Fruit fly (Drosophila melanogaster) whole organism, prepupa: Measurements from ENCODE around the gene Elo68alpha.

Source experiments
- CG10631 ChIP-seq: fragments of 200-800 bp; sonication (Bioruptor generic); optimal IDR thresholded peaks from 2 replicates; lab custom pipeline; 2016; ENCODE audit warnings: missing biosample characterization, missing genetic modification characterization
- CG11294 ChIP-seq: fragments of 200-800 bp; sonication (Bioruptor generic); IDR thresholded peaks from 2 replicates; pipeline ENCODE4 v1.3.6; 2022; ENCODE audit warnings: missing biosample characterization, missing genetic modification characterization
- CG11762 ChIP-seq: fragments of 200-800 bp; sonication (Bioruptor generic); optimal IDR thresholded peaks from 3 replicates; lab custom pipeline; 2016; ENCODE audit warnings: missing biosample characterization, missing genetic modification characterization; ENCODE audit not compliant: insufficient read depth
- CG15336 ChIP-seq: fragments of 200-800 bp; sonication (Bioruptor generic); IDR thresholded peaks from 2 replicates; pipeline ENCODE4 v1.3.6; 2022; ENCODE audit warnings: missing biosample characterization, missing genetic modification characterization
- CG1621 ChIP-seq: fragments of 200-800 bp; sonication (Bioruptor generic); optimal IDR thresholded peaks from 3 replicates; lab custom pipeline; 2018; ENCODE audit warnings: missing biosample characterization, mild to moderate bottlenecking, missing genetic modification characterization
- CG16779 ChIP-seq: fragments of 200-800 bp; sonication (Bioruptor generic); optimal IDR thresholded peaks from 3 replicates; lab custom pipeline; 2017; ENCODE audit warnings: missing biosample characterization, mild to moderate bottlenecking, missing genetic modification characterization
- CG3032 ChIP-seq: fragments of 200-800 bp; optimal IDR thresholded peaks from 2 replicates; lab custom pipeline; 2019; ENCODE audit warnings: missing biosample characterization, mild to moderate bottlenecking, missing genetic modification characterization, moderate library complexity
- CG34406 ChIP-seq: fragments of 200-800 bp; sonication (Bioruptor generic); optimal IDR thresholded peaks from 3 replicates; lab custom pipeline; 2016; ENCODE audit warnings: missing biosample characterization, missing genetic modification characterization
- CG3919 ChIP-seq: fragments of 200-800 bp; sonication (Bioruptor generic); optimal IDR thresholded peaks from 3 replicates; lab custom pipeline; 2016; ENCODE audit warnings: missing biosample characterization, missing genetic modification characterization
- CG4318 ChIP-seq: fragments of 200-800 bp; sonication (Bioruptor generic); optimal IDR thresholded peaks from 3 replicates; lab custom pipeline; 2017; ENCODE audit warnings: missing biosample characterization, mild to moderate bottlenecking, missing genetic modification characterization
- CG6163 ChIP-seq: fragments of 200-800 bp; sonication (Bioruptor generic); IDR thresholded peaks from 3 replicates; pipeline ENCODE4 v1.3.6; 2022; ENCODE audit warnings: missing biosample characterization, missing genetic modification characterization
- CG6276 ChIP-seq: fragments of 200-800 bp; sonication (Bioruptor generic); optimal IDR thresholded peaks from 2 replicates; lab custom pipeline; 2017; ENCODE audit warnings: missing biosample characterization, mild to moderate bottlenecking, missing genetic modification characterization
- CG6808 ChIP-seq: fragments of 200-800 bp; sonication (Bioruptor generic); optimal IDR thresholded peaks from 3 replicates; lab custom pipeline; 2017; ENCODE audit warnings: missing biosample characterization, missing genetic modification characterization, mild to moderate bottlenecking, moderate library complexity, missing genetic modification reagents
- CG6854 ChIP-seq: fragments of 200-800 bp; sonication (Bioruptor generic); optimal IDR thresholded peaks from 2 replicates; lab custom pipeline; 2017; ENCODE audit warnings: missing biosample characterization, mild to moderate bottlenecking, missing genetic modification characterization
- CG8119 ChIP-seq: fragments of 200-800 bp; sonication (Bioruptor generic); IDR thresholded peaks from 3 replicates; pipeline ENCODE4 v1.3.6; 2022; ENCODE audit warnings: missing biosample characterization, missing genetic modification characterization
- CG8319 ChIP-seq: fragments of 200-800 bp; sonication (Bioruptor generic); optimal IDR thresholded peaks from 3 replicates; lab custom pipeline; 2016; ENCODE audit warnings: missing biosample characterization, missing genetic modification characterization
- CG8632 ChIP-seq: fragments of 200-800 bp; sonication (Bioruptor generic); optimal IDR thresholded peaks from 3 replicates; lab custom pipeline; 2016; ENCODE audit warnings: missing biosample characterization, missing genetic modification characterization
- CG9139 ChIP-seq: fragments of 200-800 bp; sonication (Bioruptor generic); optimal IDR thresholded peaks from 3 replicates; lab custom pipeline; 2017; ENCODE audit warnings: missing biosample characterization, mild to moderate bottlenecking, missing genetic modification characterization
- Eip75B ChIP-seq: fragments of 200-800 bp; sonication (Bioruptor generic); optimal IDR thresholded peaks from 3 replicates; lab custom pipeline; 2016; ENCODE audit warnings: missing biosample characterization, missing genetic modification characterization
- Eip78C ChIP-seq: fragments of 200-800 bp; sonication (Bioruptor generic); peaks from one replicate; lab custom pipeline; 2016; ENCODE audit warnings: missing biosample characterization, missing genetic modification characterization
- Eip93F ChIP-seq: fragments of 200-800 bp; sonication (Bioruptor generic); optimal IDR thresholded peaks from 2 replicates; lab custom pipeline; 2016; ENCODE audit warnings: missing biosample characterization, mild to moderate bottlenecking, missing genetic modification characterization
- Ets21C ChIP-seq: fragments of 200-800 bp; sonication (Bioruptor generic); optimal IDR thresholded peaks from 3 replicates; lab custom pipeline; 2016; ENCODE audit warnings: missing biosample characterization, missing genetic modification characterization
- Ets96B ChIP-seq: fragments of 200-800 bp; optimal IDR thresholded peaks from 2 replicates; lab custom pipeline; 2019; ENCODE audit warnings: missing biosample characterization, mild to moderate bottlenecking, missing genetic modification characterization, moderate library complexity
- Gug ChIP-seq: fragments of 200-800 bp; sonication (Bioruptor generic); IDR thresholded peaks from 2 replicates; pipeline ENCODE4 v1.3.6; 2022; ENCODE audit warnings: missing biosample characterization, missing genetic modification characterization
- Hr39 ChIP-seq: fragments of 200-800 bp; sonication (Bioruptor generic); optimal IDR thresholded peaks from 2 replicates; lab custom pipeline; 2016; ENCODE audit warnings: missing biosample characterization, missing genetic modification characterization
- Hr4 ChIP-seq: fragments of 200-800 bp; sonication (Bioruptor generic); optimal IDR thresholded peaks from 3 replicates; lab custom pipeline; 2016; ENCODE audit warnings: missing biosample characterization, missing genetic modification characterization
- Lpt ChIP-seq: fragments of 200-800 bp; sonication (Bioruptor generic); optimal IDR thresholded peaks from 3 replicates; lab custom pipeline; 2016; ENCODE audit warnings: missing biosample characterization, missing genetic modification characterization
- OdsH ChIP-seq: fragments of 200-800 bp; sonication (Bioruptor generic); optimal IDR thresholded peaks from 3 replicates; lab custom pipeline; 2016; ENCODE audit warnings: missing biosample characterization, missing genetic modification characterization
- Sox14 ChIP-seq: fragments of 200-800 bp; sonication (Bioruptor generic); optimal IDR thresholded peaks from 3 replicates; lab custom pipeline; 2016; ENCODE audit warnings: missing biosample characterization, missing genetic modification characterization
- acj6 ChIP-seq: fragments of 200-800 bp; sonication (Bioruptor generic); optimal IDR thresholded peaks from 3 replicates; lab custom pipeline; 2016; ENCODE audit warnings: missing biosample characterization, missing genetic modification characterization
- cyc ChIP-seq: fragments of 200-800 bp; sonication (Bioruptor generic); optimal IDR thresholded peaks from 3 replicates; lab custom pipeline; 2016; ENCODE audit warnings: missing biosample characterization, missing genetic modification characterization
- dsx ChIP-seq: fragments of 200-800 bp; optimal IDR thresholded peaks from 3 replicates; lab custom pipeline; 2019; ENCODE audit warnings: missing biosample characterization, mild to moderate bottlenecking, missing genetic modification characterization, moderate library complexity; ENCODE audit not compliant: poor library complexity, severe bottlenecking
- fd59A ChIP-seq: fragments of 200-800 bp; sonication (Bioruptor generic); optimal IDR thresholded peaks from 2 replicates; lab custom pipeline; 2017; ENCODE audit warnings: missing biosample characterization, mild to moderate bottlenecking, missing genetic modification characterization, missing genetic modification reagents
- fd85E ChIP-seq: fragments of 200-800 bp; sonication (Bioruptor generic); optimal IDR thresholded peaks from 3 replicates; lab custom pipeline; 2016; ENCODE audit warnings: missing biosample characterization, missing genetic modification characterization
- lz ChIP-seq: fragments of 200-800 bp; sonication (Bioruptor generic); optimal IDR thresholded peaks from 3 replicates; lab custom pipeline; 2016; ENCODE audit warnings: missing biosample characterization, missing genetic modification characterization
- net ChIP-seq: fragments of 200-800 bp; sonication (Bioruptor generic); optimal IDR thresholded peaks from 3 replicates; lab custom pipeline; 2016; ENCODE audit warnings: missing biosample characterization, missing genetic modification characterization
- pdm3 ChIP-seq: fragments of 200-800 bp; sonication (Bioruptor generic); optimal IDR thresholded peaks from 3 replicates; lab custom pipeline; 2016; ENCODE audit warnings: missing biosample characterization, missing genetic modification characterization
- spab ChIP-seq: fragments of 200-800 bp; sonication (Bioruptor generic); optimal IDR thresholded peaks from 2 replicates; lab custom pipeline; 2017; ENCODE audit warnings: missing biosample characterization, mild to moderate bottlenecking, missing genetic modification characterization, missing genetic modification reagents
- svp ChIP-seq: fragments of 200-800 bp; sonication (Bioruptor generic); peaks from one replicate; lab custom pipeline; 2016; ENCODE audit warnings: missing biosample characterization, missing genetic modification characterization

The Elo68alpha gene

dm6 chr3L:11148478-11149251 lies 45.8 kb upstream of the Elo68alpha start (continued):
- peak; percentile 56 for TF ChIP-seq Sox14 (GFP tag; lab: Kevin White, UChicago)
- TF ChIP-seq CG11762 (GFP tag; lab: Kevin White, UChicago), result peak; percentile 41
- peak; percentile 60 for TF ChIP-seq CG1621 (tag; lab: Kevin White, UChicago)
- peak; percentile 69 for TF ChIP-seq CG6276 (GFP tag; lab: Kevin White, UChicago)
- TF ChIP-seq CG16779, result peak; percentile 51
- no peak for TF ChIP-seq svp
- TF ChIP-seq Lpt (GFP tag; lab: Kevin White, UChicago), result peak; percentile 70
- TF ChIP-seq CG8119 (GFP tag; lab: Robert Waterston, UW), result peak; percentile 89
- peak; percentile 63 for TF ChIP-seq Eip75B (GFP tag; lab: Kevin White, UChicago)
- peak; percentile 60 for TF ChIP-seq CG4318 (GFP tag; lab: Kevin White, UChicago)
- peak; percentile 85 for TF ChIP-seq CG6163 (GFP tag; lab: Robert Waterston, UW)
- peak; percentile 57 for TF ChIP-seq pdm3
- no peak for TF ChIP-seq fd85E
- TF ChIP-seq cyc (GFP tag; lab: Kevin White, UChicago), result no peak
- TF ChIP-seq dsx (GFP tag; lab: Kevin White, UChicago), result peak; percentile 82
- TF ChIP-seq CG8319 (GFP tag; lab: Kevin White, UChicago), result no peak
- peak; percentile 82 for TF ChIP-seq CG3919 (GFP tag; lab: Kevin White, UChicago)
- TF ChIP-seq CG6854 (GFP tag; lab: Kevin White, UChicago), result no peak
- TF ChIP-seq acj6 (GFP tag; lab: Kevin White, UChicago), result peak; percentile 60
- no peak for TF ChIP-seq lz (GFP tag; lab: Kevin White, UChicago)
- TF ChIP-seq CG8632 (GFP tag; lab: Kevin White, UChicago), result peak; percentile 37
- TF ChIP-seq Ets96B (tag; lab: Kevin White, UChicago), result peak; percentile 88
- TF ChIP-seq CG9139 (GFP tag; lab: Kevin White, UChicago), result peak; percentile 62
- peak; percentile 60 for TF ChIP-seq net (GFP tag; lab: Kevin White, UChicago)
- TF ChIP-seq Hr39, result no peak
- TF ChIP-seq fd59A (GFP tag; lab: Kevin White, UChicago), result peak; percentile 69
- no peak for TF ChIP-seq Eip93F
- TF ChIP-seq Gug (GFP tag; lab: Robert Waterston, UW), result no peak; the same call in 1 of the 2 replicates
- TF ChIP-seq Eip78C, result peak; percentile 84
- TF ChIP-seq Ets21C (GFP tag; lab: Kevin White, UChicago), result no peak
- peak; percentile 77 for TF ChIP-seq CG10631 (GFP tag; lab: Kevin White, UChicago)
- peak; percentile 84 for TF ChIP-seq CG6808 (GFP tag; lab: Kevin White, UChicago)
- peak; percentile 70 for TF ChIP-seq Hr4 (GFP tag; lab: Kevin White, UChicago)
- TF ChIP-seq, all 60 proteins: peak for 37

dm6 chr3L:11147675-11148074 lies 44.8 kb upstream of the Elo68alpha start:
- TF ChIP-seq CG15336 (GFP tag; lab: Robert Waterston, UW) (no peak), Hr4 (GFP tag; lab: Kevin White, UChicago) (no peak), Eip93F (no peak), CG34406 (no peak), CG6808 (GFP tag; lab: Kevin White, UChicago) (no peak), fd59A (GFP tag; lab: Kevin White, UChicago) (no peak), CG11294 (no peak), CG3032 (tag; lab: Kevin White, UChicago) (no peak), CG8119 (GFP tag; lab: Robert Waterston, UW) (no peak), svp (no peak), cyc (GFP tag; lab: Kevin White, UChicago) (no peak), spab (GFP tag; lab: Kevin White, UChicago) (no peak), lz (GFP tag; lab: Kevin White, UChicago) (no peak), OdsH (GFP tag; lab: Kevin White, UChicago) (no peak)
